Worm (Caenorhabditis elegans): ENCODE measurements around the gene Y105C5A.15.
"Not testable (repeated sequence)": the region's sequence is repeated elsewhere in the genome, so short reads cannot be mapped to it uniquely, and the experiment has no call there.

DNA sequence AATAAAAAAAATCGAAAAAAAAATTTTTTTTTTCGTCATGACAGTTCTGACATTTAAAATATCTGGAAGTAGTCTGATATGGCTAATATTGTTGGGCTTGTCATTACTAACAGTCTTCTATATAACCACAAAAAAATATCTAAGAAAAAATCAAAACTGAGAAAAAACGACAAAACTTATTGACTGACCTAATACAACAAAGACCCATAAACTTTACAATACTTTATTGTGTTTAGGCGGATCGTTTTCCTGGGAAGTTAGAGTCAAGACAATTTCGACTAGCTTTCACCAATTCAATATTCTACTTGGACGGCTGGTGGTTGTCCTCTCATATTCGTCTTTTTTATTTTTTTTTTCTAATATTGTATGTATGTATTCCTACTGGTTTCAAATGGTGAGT lies 63.1 kb downstream of the Y105C5A.15 start, which contains the start of gene Y105C5A.1285:
- not testable (repeated sequence) for TF ChIP-seq nhr-12 (tag; optimal IDR thresholded peaks at IDR 0.05); lsy-2 (tag; optimal IDR thresholded peaks at IDR 0.05); unc-62 (GFP tag; optimal IDR thresholded peaks at IDR 0.05)

Data from whole organism, mixed stage, embryonic.